Fruit fly (Drosophila melanogaster): ENCODE data around the gene CG13933.
A peak's percentile ranks its signal among the peaks of the same experiment; 100 is the strongest.

CG13933 gene

dm6 chr3L:1808631-1809030 lies 33.7 kb upstream of the CG13933 start (continued):
- TF ChIP-seq CG7372 (GFP tag; IDR thresholded peaks at IDR 0.05), result peak; percentile 92
- peak; percentile 88 for TF ChIP-seq Oaz (GFP tag; IDR thresholded peaks at IDR 0.05)
- peak; percentile 66 for TF ChIP-seq CG4360 (GFP tag; IDR thresholded peaks at IDR 0.05)
- peak; percentile 89 for TF ChIP-seq ttk (GFP tag; IDR thresholded peaks at IDR 0.05)
- TF ChIP-seq ham (GFP tag; IDR thresholded peaks at IDR 0.05), result peak; percentile 71
- TF ChIP-seq CG34422 (GFP tag; IDR thresholded peaks at IDR 0.05), result peak; percentile 93
- TF ChIP-seq grn (GFP tag; optimal IDR thresholded peaks at IDR 0.05), result peak; percentile 82
- TF ChIP-seq CG11085 (GFP tag; IDR thresholded peaks at IDR 0.05), result peak; percentile 86
- TF ChIP-seq gro (GFP tag; optimal IDR thresholded peaks at IDR 0.05), result peak; percentile 90
- peak; percentile 35 for TF ChIP-seq CG17186 (GFP tag; optimal IDR thresholded peaks at IDR 0.05)
- peak; percentile 68 for TF ChIP-seq sima (GFP tag; optimal IDR thresholded peaks at IDR 0.05)
- peak; percentile 84 for TF ChIP-seq CG10959 (GFP tag; IDR thresholded peaks at IDR 0.05)
- peak; percentile 94 for TF ChIP-seq Ada2b (GFP tag; IDR thresholded peaks at IDR 0.05)
- peak; percentile 63 for TF ChIP-seq CG4707 (GFP tag; optimal IDR thresholded peaks at IDR 0.05)
- TF ChIP-seq Hand (GFP tag; optimal IDR thresholded peaks at IDR 0.05), result peak; percentile 47
- no peak for TF ChIP-seq CG4328 (GFP tag; optimal IDR thresholded peaks at IDR 0.05)
- peak; percentile 82 for TF ChIP-seq CG32767 (GFP tag; IDR thresholded peaks at IDR 0.05)
- TF ChIP-seq otp (GFP tag; IDR thresholded peaks at IDR 0.05), result peak; percentile 92
- TF ChIP-seq Spps (tag; optimal IDR thresholded peaks at IDR 0.05), result peak; percentile 59
- TF ChIP-seq tup (GFP tag; optimal IDR thresholded peaks at IDR 0.05), result peak; percentile 72
- TF ChIP-seq Rfx (GFP tag; IDR thresholded peaks at IDR 0.05), result peak; percentile 97
- TF ChIP-seq p53 (GFP tag; optimal IDR thresholded peaks at IDR 0.05), result peak; percentile 59
- no peak for TF ChIP-seq CG3407 (GFP tag; optimal IDR thresholded peaks at IDR 0.05)
- TF ChIP-seq CG7745 (tag; optimal IDR thresholded peaks at IDR 0.05), result no peak
- peak; percentile 76 for TF ChIP-seq CG5180 (GFP tag; optimal IDR thresholded peaks at IDR 0.05)
- TF ChIP-seq Six4 (GFP tag; optimal IDR thresholded peaks at IDR 0.05), result peak; percentile 89
- peak; percentile 71 for TF ChIP-seq HmgD (GFP tag; optimal IDR thresholded peaks at IDR 0.05)
- peak; percentile 29 for TF ChIP-seq Usf (GFP tag; optimal IDR thresholded peaks at IDR 0.05)
- TF ChIP-seq CG6813 (GFP tag; optimal IDR thresholded peaks at IDR 0.05), result peak; percentile 78
- peak; percentile 80 for TF ChIP-seq CG18262 (tag; optimal IDR thresholded peaks at IDR 0.05)
- peak; percentile 84 for TF ChIP-seq CG8089 (GFP tag; optimal IDR thresholded peaks at IDR 0.05)
- TF ChIP-seq cato (GFP tag; optimal IDR thresholded peaks at IDR 0.05; ENCODE audit: borderline replicate concordance), result peak; percentile 57
- peak; percentile 73 for TF ChIP-seq Bdp1 (GFP tag; optimal IDR thresholded peaks at IDR 0.05)
- TF ChIP-seq CG11398 (GFP tag; optimal IDR thresholded peaks at IDR 0.05), result peak; percentile 72
- no peak for TF ChIP-seq Tbp (GFP tag; optimal IDR thresholded peaks at IDR 0.05)
- TF ChIP-seq ranshi (GFP tag; IDR thresholded peaks at IDR 0.05), result peak; percentile 92
- TF ChIP-seq Ptx1 (GFP tag; IDR thresholded peaks at IDR 0.05), result peak; percentile 94
- peak; percentile 88 for TF ChIP-seq CG16779 (GFP tag; IDR thresholded peaks at IDR 0.05)
- peak; percentile 91 for TF ChIP-seq Gug (GFP tag; IDR thresholded peaks at IDR 0.05)
- TF ChIP-seq nau (GFP tag; optimal IDR thresholded peaks at IDR 0.05), result no peak
- TF ChIP-seq mirr (GFP tag; optimal IDR thresholded peaks at IDR 0.05), result peak; percentile 74
- peak; percentile 91 for TF ChIP-seq sisA (GFP tag; IDR thresholded peaks at IDR 0.05)
- TF ChIP-seq fd3F (GFP tag; optimal IDR thresholded peaks at IDR 0.05), result peak; percentile 91
- TF ChIP-seq HLHmδ (GFP tag; optimal IDR thresholded peaks at IDR 0.05), result no peak
- peak; percentile 82 for TF ChIP-seq CG9215 (GFP tag; IDR thresholded peaks at IDR 0.05)
- peak; percentile 95 for TF ChIP-seq CG1603 (tag; optimal IDR thresholded peaks at IDR 0.05)
- TF ChIP-seq Ravus (GFP tag; IDR thresholded peaks at IDR 0.05), result peak; percentile 82
- TF ChIP-seq repo (GFP tag; optimal IDR thresholded peaks at IDR 0.05), result peak; percentile 88
- peak; percentile 33 for TF ChIP-seq fd102C (GFP tag; optimal IDR thresholded peaks at IDR 0.05)
- peak; percentile 84 for TF ChIP-seq Atf3 (GFP tag; optimal IDR thresholded peaks at IDR 0.05)
- peak; percentile 81 for TF ChIP-seq CG4282 (GFP tag; optimal IDR thresholded peaks at IDR 0.05)
- TF ChIP-seq CG4820 (GFP tag; optimal IDR thresholded peaks at IDR 0.05), result peak; percentile 85
- no peak for TF ChIP-seq CG8478 (optimal IDR thresholded peaks at IDR 0.05)
